Worm (Caenorhabditis elegans): ENCODE data around the gene ints-13.

ce11 chrIV:186110-186509 lies 51.1 kb downstream of the ints-13 start:
- TF ChIP-seq W03F9.2 (tag; optimal IDR thresholded peaks at IDR 0.05) = no peak
- TF ChIP-seq him-1 (tag; optimal IDR thresholded peaks at IDR 0.05) = no peak
